Worm (Caenorhabditis elegans) whole organism, L4 larva: ENCODE measurements around the gene M04B2.2.
A peak's percentile ranks its signal among the peaks of the same experiment; 100 is the strongest.

Experiments used
- F10B5.3 ChIP-seq: sonication (generic microtip); optimal IDR thresholded peaks from 2 replicates; lab custom pipeline; 2016; ENCODE audit warnings: mild to moderate bottlenecking, missing genetic modification characterization, missing compliant biosample characterization
- F44E2.7 ChIP-seq: fragments of 200-800 bp; sonication (Bioruptor generic); IDR thresholded peaks from 2 replicates; pipeline ENCODE4 v2.1.2; 2022; ENCODE audit warnings: missing genetic modification characterization, missing compliant biosample characterization
- R02D3.7 ChIP-seq: fragments of 150-350 bp; sonication (generic microtip); optimal IDR thresholded peaks from 3 replicates; lab custom pipeline; 2014; ENCODE audit warnings: missing biosample characterization, missing genetic modification characterization
- T26A8.4 ChIP-seq: fragments of 200-800 bp; sonication (Bioruptor generic); IDR thresholded peaks from 2 replicates; pipeline ENCODE4 v1.3.6; 2022; ENCODE audit warnings: missing genetic modification characterization, missing compliant biosample characterization
- Y75B8A.6 ChIP-seq: fragments of 200-800 bp; sonication (Bioruptor generic); IDR thresholded peaks from 2 replicates; pipeline ENCODE4 v1.3.6; 2022; ENCODE audit warnings: missing genetic modification reagents, missing genetic modification characterization, missing compliant biosample characterization
- aly-2 ChIP-seq: sonication (generic microtip); optimal IDR thresholded peaks from 2 replicates; lab custom pipeline; 2018; ENCODE audit warnings: missing biosample characterization, missing genetic modification characterization
- arid-1 ChIP-seq: fragments of 200-800 bp; sonication (Bioruptor generic); conservative IDR thresholded peaks from 2 replicates; pipeline ENCODE4 v1.3.6; 2022; ENCODE audit warnings: missing genetic modification reagents, missing genetic modification characterization, missing compliant biosample characterization
- attf-4 ChIP-seq: sonication (generic microtip); optimal IDR thresholded peaks from 3 replicates; lab custom pipeline; 2017; ENCODE audit warnings: missing biosample characterization, missing genetic modification characterization
- ceh-20 ChIP-seq: fragments of 200-800 bp; sonication (Bioruptor generic); IDR thresholded peaks from 2 replicates; pipeline ENCODE4 v1.3.6; 2022; ENCODE audit warnings: missing genetic modification reagents, missing genetic modification characterization, missing compliant biosample characterization
- ceh-28 ChIP-seq: fragments of 150-350 bp; optimal IDR thresholded peaks from 2 replicates; lab custom pipeline; 2014; ENCODE audit warnings: missing biosample characterization, missing genetic modification reagents, missing genetic modification characterization
- ceh-32 ChIP-seq: sonication (generic microtip); optimal IDR thresholded peaks from 2 replicates; lab custom pipeline; 2016; ENCODE audit warnings: mild to moderate bottlenecking, missing genetic modification characterization, missing compliant biosample characterization; ENCODE audit not compliant: poor library complexity
- ceh-82 ChIP-seq: sonication (generic microtip); optimal IDR thresholded peaks from 2 replicates; lab custom pipeline; 2017; ENCODE audit warnings: missing biosample characterization, missing genetic modification characterization
- ces-1 ChIP-seq: fragments of 150-350 bp; sonication (generic microtip); optimal IDR thresholded peaks from 4 replicates; lab custom pipeline; 2014; ENCODE audit warnings: missing biosample characterization, missing genetic modification reagents, missing genetic modification characterization
- ctbp-1 ChIP-seq: fragments of 200-800 bp; sonication (Bioruptor generic); IDR thresholded peaks from 2 replicates; pipeline ENCODE4 v1.3.6; 2022; ENCODE audit warnings: missing genetic modification reagents, missing genetic modification characterization, missing compliant biosample characterization
- dmd-6 ChIP-seq: fragments of 200-800 bp; sonication (Bioruptor generic); IDR thresholded peaks from 2 replicates; pipeline ENCODE4 v1.3.6; 2022; ENCODE audit warnings: missing genetic modification reagents, missing genetic modification characterization, missing compliant biosample characterization
- dmd-8 ChIP-seq: fragments of 200-800 bp; sonication (Bioruptor generic); IDR thresholded peaks from 2 replicates; pipeline ENCODE4 v1.3.6; 2022; ENCODE audit warnings: missing genetic modification characterization, missing compliant biosample characterization
- dpl-1 ChIP-seq: fragments of 150-350 bp; optimal IDR thresholded peaks from 2 replicates; lab custom pipeline; 2014; ENCODE audit warnings: missing biosample characterization, missing genetic modification reagents, missing genetic modification characterization
- duxl-1 ChIP-seq: sonication (generic microtip); optimal IDR thresholded peaks from 2 replicates; lab custom pipeline; 2016; ENCODE audit warnings: mild to moderate bottlenecking, missing genetic modification characterization, moderate library complexity, missing compliant biosample characterization; ENCODE audit not compliant: poor library complexity
- egl-43 ChIP-seq: fragments of 200-800 bp; sonication (Bioruptor generic); IDR thresholded peaks from 2 replicates; pipeline ENCODE4 v1.3.6; 2022; ENCODE audit warnings: missing genetic modification reagents, missing genetic modification characterization, missing compliant biosample characterization
- fkh-10 ChIP-seq: fragments of 150-350 bp; optimal IDR thresholded peaks from 2 replicates; lab custom pipeline; 2014; ENCODE audit warnings: missing biosample characterization, missing genetic modification reagents, missing genetic modification characterization
- hlh-11 ChIP-seq: fragments of 200-800 bp; sonication (Bioruptor generic); optimal IDR thresholded peaks from 2 replicates; lab custom pipeline; 2018; ENCODE audit warnings: mild to moderate bottlenecking, missing genetic modification characterization, missing compliant biosample characterization
- lin-1 ChIP-seq: fragments of 200-800 bp; sonication (Bioruptor generic); IDR thresholded peaks from 2 replicates; pipeline ENCODE4 v1.3.6; 2022; ENCODE audit warnings: missing genetic modification reagents, missing genetic modification characterization, missing compliant biosample characterization
- lin-15B ChIP-seq: fragments of 150-350 bp; sonication (generic microtip); optimal IDR thresholded peaks from 3 replicates; lab custom pipeline; 2014; ENCODE audit warnings: missing biosample characterization, missing genetic modification characterization
- lsy-2 ChIP-seq, 2 experiments: fragments of 150-350 bp in 1 of 2; sonication (generic microtip) in 1 of 2; optimal IDR thresholded peaks; 2 replicates each; lab custom pipeline; 2014 to 2017; ENCODE audit warnings: missing biosample characterization in 2 of 2, missing genetic modification characterization in 2 of 2
- madf-9 ChIP-seq: fragments of 200-800 bp; sonication (Bioruptor generic); conservative IDR thresholded peaks from 2 replicates; pipeline ENCODE4 v1.3.6; 2022; ENCODE audit warnings: missing genetic modification reagents, missing genetic modification characterization, missing compliant biosample characterization
- mes-2 ChIP-seq: sonication (generic microtip); optimal IDR thresholded peaks from 2 replicates; lab custom pipeline; 2016; ENCODE audit warnings: missing genotype, mild to moderate bottlenecking, missing genetic modification characterization, missing compliant biosample characterization; ENCODE audit not compliant: poor library complexity, severe bottlenecking
- mxl-2 ChIP-seq: fragments of 200-800 bp; sonication (Bioruptor generic); conservative IDR thresholded peaks from 2 replicates; pipeline ENCODE4 v1.3.6; 2022; ENCODE audit warnings: missing genetic modification reagents, missing genetic modification characterization, missing compliant biosample characterization
- mxl-3 ChIP-seq: fragments of 200-800 bp; sonication (Bioruptor generic); optimal IDR thresholded peaks from 2 replicates; lab custom pipeline; 2018; ENCODE audit warnings: mild to moderate bottlenecking, missing genetic modification characterization, missing compliant biosample characterization
- nhr-10 ChIP-seq: fragments of 150-350 bp; optimal IDR thresholded peaks from 2 replicates; lab custom pipeline; 2014; ENCODE audit warnings: missing biosample characterization, missing genetic modification characterization
- nhr-11 ChIP-seq: fragments of 150-350 bp; optimal IDR thresholded peaks from 2 replicates; lab custom pipeline; 2014; ENCODE audit warnings: missing biosample characterization, missing genetic modification characterization
- nhr-111 ChIP-seq: fragments of 200-800 bp; sonication (Bioruptor generic); optimal IDR thresholded peaks from 2 replicates; lab custom pipeline; 2018; ENCODE audit warnings: mild to moderate bottlenecking, missing genetic modification characterization, missing compliant biosample characterization
- nhr-237 ChIP-seq: sonication (generic microtip); optimal IDR thresholded peaks from 2 replicates; lab custom pipeline; 2017; ENCODE audit warnings: missing biosample characterization, missing genetic modification characterization
- nhr-25 ChIP-seq: sonication (generic microtip); optimal IDR thresholded peaks from 2 replicates; lab custom pipeline; 2017; ENCODE audit warnings: missing genetic modification characterization, mild to moderate bottlenecking, missing compliant biosample characterization, antibody characterized with exemption, moderate library complexity, borderline replicate concordance; ENCODE audit not compliant: insufficient read depth
- nhr-76 ChIP-seq: fragments of 150-350 bp; optimal IDR thresholded peaks from 2 replicates; lab custom pipeline; 2014; ENCODE audit warnings: missing biosample characterization, missing genetic modification characterization
- php-3 ChIP-seq: fragments of 200-800 bp; sonication (Bioruptor generic); IDR thresholded peaks from 2 replicates; pipeline ENCODE4 v1.3.6; 2022; ENCODE audit warnings: missing genetic modification reagents, missing genetic modification characterization, missing compliant biosample characterization
- pqm-1 ChIP-seq: sonication (generic microtip); optimal IDR thresholded peaks from 2 replicates; lab custom pipeline; 2017; ENCODE audit warnings: missing biosample characterization, missing genetic modification characterization
- rbr-2 ChIP-seq: sonication (generic microtip); optimal IDR thresholded peaks from 2 replicates; lab custom pipeline; 2016; ENCODE audit warnings: missing genotype, missing genetic modification characterization, missing compliant biosample characterization
- saeg-2 ChIP-seq: fragments of 200-800 bp; sonication (Bioruptor generic); IDR thresholded peaks from 2 replicates; pipeline ENCODE4 v1.3.6; 2022; ENCODE audit warnings: missing genetic modification reagents, missing genetic modification characterization, missing compliant biosample characterization
- set-16 ChIP-seq: fragments of 200-800 bp; sonication (Bioruptor generic); IDR thresholded peaks from 2 replicates; pipeline ENCODE4 v1.3.6; 2022; ENCODE audit warnings: missing genetic modification reagents, missing genetic modification characterization, missing compliant biosample characterization
- skn-1 ChIP-seq: fragments of 150-350 bp; optimal IDR thresholded peaks from 2 replicates; lab custom pipeline; 2014; ENCODE audit warnings: missing biosample characterization, missing genetic modification characterization
- snpc-1.2 ChIP-seq: fragments of 200-800 bp; sonication (Bioruptor generic); IDR thresholded peaks from 2 replicates; pipeline ENCODE4 v1.3.6; 2022; ENCODE audit warnings: missing genetic modification reagents, missing genetic modification characterization, missing compliant biosample characterization
- snpc-4 ChIP-seq: fragments of 150-350 bp; optimal IDR thresholded peaks from 2 replicates; lab custom pipeline; 2014; ENCODE audit warnings: missing biosample characterization, missing genetic modification characterization
- spr-1 ChIP-seq: sonication (generic microtip); optimal IDR thresholded peaks from 2 replicates; lab custom pipeline; 2016; ENCODE audit warnings: mild to moderate bottlenecking, missing genetic modification characterization, missing compliant biosample characterization
- spr-3 ChIP-seq: fragments of 200-800 bp; sonication (Bioruptor generic); optimal IDR thresholded peaks from 2 replicates; lab custom pipeline; 2018; ENCODE audit warnings: mild to moderate bottlenecking, missing genetic modification characterization, missing compliant biosample characterization
- tag-97 ChIP-seq: fragments of 200-800 bp; sonication (Bioruptor generic); IDR thresholded peaks from 2 replicates; pipeline ENCODE4 v1.3.6; 2022; ENCODE audit warnings: missing genetic modification characterization, missing compliant biosample characterization
- unc-62 ChIP-seq, 3 experiments: fragments of 150-350 bp in 1 of 3; sonication (generic microtip); optimal IDR thresholded peaks in 2 of 3; peaks in 1 of 3; 1 replicate in 1 of 3; 2 replicates in 2 of 3; lab custom pipeline; 2014 to 2017; ENCODE audit warnings: missing biosample characterization in 3 of 3, missing genetic modification characterization in 3 of 3, missing genetic modification reagents in 3 of 3, missing genotype in 1 of 3
- vab-7 ChIP-seq: fragments of 200-800 bp; sonication (Bioruptor generic); IDR thresholded peaks from 2 replicates; pipeline ENCODE4 v1.3.6; 2022; ENCODE audit warnings: missing genetic modification reagents, missing genetic modification characterization, missing compliant biosample characterization
- zag-1 ChIP-seq: fragments of 150-350 bp; optimal IDR thresholded peaks from 2 replicates; lab custom pipeline; 2014; ENCODE audit warnings: missing biosample characterization, missing genetic modification characterization
- zfp-2 ChIP-seq: sonication (generic microtip); optimal IDR thresholded peaks from 2 replicates; lab custom pipeline; 2016; ENCODE audit warnings: mild to moderate bottlenecking, missing genetic modification characterization, missing compliant biosample characterization
- ztf-11 ChIP-seq: fragments of 150-350 bp; optimal IDR thresholded peaks from 2 replicates; lab custom pipeline; 2014; ENCODE audit warnings: missing biosample characterization, missing genetic modification characterization
- ztf-7 ChIP-seq: fragments of 150-350 bp; optimal IDR thresholded peaks from 2 replicates; lab custom pipeline; 2014; ENCODE audit warnings: missing biosample characterization, missing genetic modification characterization

The M04B2.2 gene

ce11 chrIV:11566146-11566545 lies 38.3 kb downstream of the M04B2.2 start, which contains the start of gene sec-24.1:
TSS of gene sec-24.1 (minus strand) at chrIV:11566194.
- TF ChIP-seq nhr-25 (tag; lab: Kevin White, UChicago) (peak; percentile 50), vab-7 (GFP tag; lab: Robert Waterston, UW) (no peak), ceh-82 (no peak), spr-1 (tag; lab: Kevin White, UChicago) (peak; percentile 71), ctbp-1 (GFP tag; lab: Robert Waterston, UW) (peak; percentile 71), ceh-32 (tag; lab: Kevin White, UChicago) (no peak), ceh-28 (tag; lab: Kevin White, UChicago) (no peak), Y75B8A.6 (no peak), php-3 (GFP tag; lab: Robert Waterston, UW) (peak; percentile 65; the same call in 1 of the 2 replicates), duxl-1 (tag; lab: Kevin White, UChicago) (peak; percentile 87), T26A8.4 (GFP tag; lab: Robert Waterston, UW) (peak; percentile 88), snpc-1.2 (GFP tag; lab: Robert Waterston, UW) (0 out of 2 replicates have a peak, but pooled peaks have one; percentile 16), ceh-20 (GFP tag; lab: Robert Waterston, UW) (peak; percentile 77), pqm-1 (tag; lab: Kevin White, UChicago) (no peak), zag-1 (tag; lab: Kevin White, UChicago) (peak; percentile 5), mes-2 (peak; percentile 93), dmd-6 (GFP tag; lab: Robert Waterston, UW) (peak; percentile 54), nhr-237 (no peak), dmd-8 (GFP tag; lab: Robert Waterston, UW) (no peak), fkh-10 (peak; percentile 42), lsy-2 (tag; optimal IDR thresholded peaks at IDR 0.05; lab: Kevin White, UChicago) (peak; percentile 99 to 100), aly-2 (tag; lab: Kevin White, UChicago) (no peak), lin-15B (no peak), lin-1 (no peak), mxl-2 (GFP tag; lab: Robert Waterston, UW) (no peak), F10B5.3 (peak; percentile 41), R02D3.7 (tag; lab: Kevin White, UChicago) (no peak), dpl-1 (GFP tag; lab: Kevin White, UChicago) (peak; percentile 95), egl-43 (GFP tag; lab: Robert Waterston, UW) (no peak), madf-9 (GFP tag; lab: Robert Waterston, UW) (peak; percentile 55; the same call in 1 of the 2 replicates), nhr-111 (GFP tag; lab: Kevin White, UChicago) (no peak), mxl-3 (GFP tag; lab: Kevin White, UChicago) (peak; percentile 25), arid-1 (GFP tag; lab: Robert Waterston, UW) (peak; percentile 77), hlh-11 (peak; percentile 96), saeg-2 (0 out of 2 replicates have a peak, but pooled peaks have one; percentile 44), skn-1 (tag; lab: Kevin White, UChicago) (no peak), tag-97 (no peak), snpc-4 (no peak), ztf-11 (no peak), nhr-76 (no peak), ztf-7 (tag; lab: Kevin White, UChicago) (peak; percentile 73), nhr-10 (tag; lab: Kevin White, UChicago) (peak; percentile 44), zfp-2 (peak; percentile 7), nhr-11 (tag; lab: Kevin White, UChicago) (peak; percentile 46), unc-62 (GFP tag; optimal IDR thresholded peaks at IDR 0.05 in 1 of 2; lab: Kevin White, UChicago) (peak in 1 of 2 experiments; percentile 98), unc-62 (tag; optimal IDR thresholded peaks at IDR 0.05; lab: Kevin White, UChicago) (no peak), F44E2.7 (GFP tag; lab: Robert Waterston, UW) (no peak), set-16 (GFP tag; lab: Robert Waterston, UW) (peak; percentile 49; the same call in 1 of the 2 replicates), ces-1 (GFP tag; lab: Kevin White, UChicago) (no peak), spr-3 (GFP tag; lab: Kevin White, UChicago) (peak; percentile 28), attf-4 (tag; lab: Kevin White, UChicago) (no peak), rbr-2 (tag; lab: Kevin White, UChicago) (peak; percentile 82)
